Worm (Caenorhabditis elegans): ENCODE data around the gene bbs-8.
A peak's percentile ranks its signal among the peaks of the same experiment; 100 is the strongest.

Gene bbs-8

DNA sequence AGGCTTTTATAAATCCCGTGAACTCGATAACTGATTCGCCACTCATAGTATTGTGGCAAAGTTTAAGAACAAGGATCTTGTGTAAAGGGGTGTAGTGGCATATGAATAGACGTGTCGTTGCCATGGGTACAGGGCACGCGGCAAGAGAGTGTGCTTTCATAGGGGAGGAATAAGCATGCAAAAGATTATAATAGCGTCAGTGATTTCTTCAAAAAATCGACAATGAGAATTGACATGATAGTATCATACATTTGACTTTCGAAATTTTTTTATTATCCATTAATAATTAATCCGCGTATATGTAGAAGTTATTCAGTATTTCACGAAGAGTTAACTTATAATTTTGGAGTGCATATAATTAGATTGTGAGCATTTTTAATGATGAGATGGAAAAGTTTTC is at the start of gene bbs-8:
bbs-8 (minus strand) TSS at position 101 of the 400 bp plus-strand sequence.
- TF ChIP-seq fkh-8 (tag; optimal IDR thresholded peaks at IDR 0.05): peak; percentile 60
- TF ChIP-seq efl-1 (optimal IDR thresholded peaks at IDR 0.05): no peak
- peak in 1 of 2 experiments; percentile 61 for TF ChIP-seq efl-1 (GFP tag; optimal IDR thresholded peaks at IDR 0.05 in 1 of 2)
- TF ChIP-seq C16A3.4 (tag; optimal IDR thresholded peaks at IDR 0.05): no peak

DNA sequence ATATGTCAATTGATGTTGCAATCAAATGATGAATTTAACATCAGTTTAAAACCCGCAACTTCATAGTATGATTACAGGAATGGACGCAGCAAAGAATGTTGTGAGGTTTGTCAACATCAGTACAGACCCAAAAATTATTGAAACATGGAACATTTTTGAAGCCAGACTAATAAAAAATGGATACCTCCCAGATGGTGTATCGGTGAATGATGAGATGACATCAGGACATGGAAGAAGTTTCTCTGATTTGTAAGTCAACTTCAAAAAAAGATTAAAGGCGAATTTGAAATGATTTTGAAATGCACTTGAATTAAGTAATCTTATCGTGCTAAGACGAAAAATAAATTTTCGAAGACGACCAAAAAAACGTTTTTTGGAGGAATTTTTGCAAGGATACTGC is 49.0 kb upstream of the bbs-8 start:
- TF ChIP-seq lin-39 (tag; optimal IDR thresholded peaks at IDR 0.05) (no peak), efl-1 (optimal IDR thresholded peaks at IDR 0.05) (no peak), efl-1 (GFP tag; optimal IDR thresholded peaks at IDR 0.05 in 1 of 2) (peak in 1 of 2 experiments; percentile 77)

DNA sequence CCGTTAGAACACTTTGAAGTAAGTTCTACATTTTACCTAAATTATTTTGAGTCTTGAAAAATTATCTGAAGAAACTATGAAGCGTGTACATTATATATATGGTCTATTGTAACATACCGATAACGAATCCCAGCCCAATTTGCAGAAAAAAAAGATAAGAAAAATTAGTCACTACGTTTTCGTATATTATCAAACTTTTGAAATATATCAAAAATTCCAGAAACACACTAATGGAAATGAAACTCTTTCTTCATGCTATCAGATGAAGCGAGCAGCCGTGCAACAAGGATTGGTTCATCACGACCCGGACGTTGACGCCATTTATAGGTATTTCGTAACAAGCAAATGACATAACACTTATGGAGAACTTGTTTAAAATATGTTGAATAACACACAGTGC is 47.0 kb upstream of the bbs-8 start:
- peak; percentile 77 for TF ChIP-seq elt-2 (tag; optimal IDR thresholded peaks at IDR 0.05)
- no peak for TF ChIP-seq mef-2 (tag; optimal IDR thresholded peaks at IDR 0.05)
- no peak for TF ChIP-seq egl-27 (tag; optimal IDR thresholded peaks at IDR 0.05)
- TF ChIP-seq tlp-1 (tag; optimal IDR thresholded peaks at IDR 0.05): peak; percentile 50
- no peak for TF ChIP-seq grh-1 (GFP tag; IDR thresholded peaks at IDR 0.05)
- no peak for TF ChIP-seq snu-23 (GFP tag; optimal IDR thresholded peaks at IDR 0.05)

DNA sequence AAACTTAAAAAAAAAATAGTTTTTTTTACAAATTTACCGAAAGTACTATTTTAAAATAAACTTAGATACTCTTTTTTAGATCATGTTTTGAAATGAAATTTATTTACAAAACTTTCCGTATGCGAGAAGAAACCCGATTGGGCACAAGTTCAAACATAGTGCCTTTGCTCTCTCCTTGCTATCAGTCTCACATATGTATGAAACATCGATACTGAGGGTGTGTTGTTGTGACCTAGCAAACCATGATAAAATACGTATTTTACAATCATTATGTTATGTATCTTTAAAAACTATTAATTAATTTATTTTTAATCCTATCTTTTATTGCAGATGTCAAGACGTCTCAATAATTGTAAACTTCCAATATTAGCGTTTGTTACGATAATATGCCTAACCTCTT is 45.2 kb upstream of the bbs-8 start:
- TF ChIP-seq elt-2 (tag; optimal IDR thresholded peaks at IDR 0.05) (peak; percentile 32), snpc-4 (tag; optimal IDR thresholded peaks at IDR 0.05) (no peak)

DNA sequence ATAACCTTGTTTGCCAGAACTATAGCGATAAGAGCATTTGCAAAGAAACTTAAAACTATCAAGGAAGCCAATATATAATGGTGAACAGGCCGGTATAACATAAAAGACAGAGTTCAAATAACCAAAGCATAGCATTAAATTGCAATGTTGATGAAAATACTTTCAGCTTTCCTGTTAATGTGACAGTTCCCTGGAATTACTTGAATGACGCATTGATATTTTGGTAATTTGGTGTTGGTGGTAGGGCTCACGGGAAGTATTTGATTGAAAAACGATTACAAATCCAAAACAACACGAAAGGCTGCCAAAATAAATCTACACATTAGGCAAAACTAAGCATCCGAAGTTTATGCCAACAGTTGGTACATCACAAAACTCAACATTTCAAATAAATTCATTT is 44.1 kb upstream of the bbs-8 start, which contains the start of gene dmsr-16:
dmsr-16 (minus strand) TSS at position 101 of the 400 bp plus-strand sequence.
- no peak for TF ChIP-seq C34B4.2 (tag; optimal IDR thresholded peaks at IDR 0.05)
- TF ChIP-seq fkh-8 (tag; optimal IDR thresholded peaks at IDR 0.05): no peak

DNA sequence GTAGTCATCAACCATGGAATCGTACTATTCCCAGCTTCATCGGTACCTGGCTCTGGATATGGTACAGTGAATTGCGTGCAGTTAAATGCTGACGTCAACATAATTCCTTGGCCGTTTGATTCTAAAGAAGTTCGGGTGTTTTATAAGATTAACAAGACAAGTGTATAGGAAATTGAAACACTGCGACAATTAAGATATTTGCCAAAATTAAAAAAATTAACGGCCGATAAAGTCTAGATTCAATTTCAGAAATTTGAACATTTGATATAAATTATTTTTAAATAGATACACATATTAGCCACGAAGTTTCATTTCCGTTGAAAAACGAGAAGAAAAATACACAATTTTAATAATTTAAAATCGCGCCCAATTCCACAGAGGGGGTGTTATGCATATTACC is 41.5 kb upstream of the bbs-8 start, which contains the start of gene dmsr-12:
dmsr-12 (minus strand) TSS at position 101 of the 400 bp plus-strand sequence.
- no peak for TF ChIP-seq nhr-28 (tag; optimal IDR thresholded peaks at IDR 0.05)
- TF ChIP-seq lir-3 (tag; optimal IDR thresholded peaks at IDR 0.05; ENCODE audit: poor library complexity): no peak
- TF ChIP-seq isw-1 (GFP tag; IDR thresholded peaks at IDR 0.05): no peak
- TF ChIP-seq nhr-12 (tag; optimal IDR thresholded peaks at IDR 0.05): no peak
- no peak for TF ChIP-seq lin-39 (tag; optimal IDR thresholded peaks at IDR 0.05)
- TF ChIP-seq hlh-17 (GFP tag; optimal IDR thresholded peaks at IDR 0.05; ENCODE audit: borderline replicate concordance): no peak

DNA sequence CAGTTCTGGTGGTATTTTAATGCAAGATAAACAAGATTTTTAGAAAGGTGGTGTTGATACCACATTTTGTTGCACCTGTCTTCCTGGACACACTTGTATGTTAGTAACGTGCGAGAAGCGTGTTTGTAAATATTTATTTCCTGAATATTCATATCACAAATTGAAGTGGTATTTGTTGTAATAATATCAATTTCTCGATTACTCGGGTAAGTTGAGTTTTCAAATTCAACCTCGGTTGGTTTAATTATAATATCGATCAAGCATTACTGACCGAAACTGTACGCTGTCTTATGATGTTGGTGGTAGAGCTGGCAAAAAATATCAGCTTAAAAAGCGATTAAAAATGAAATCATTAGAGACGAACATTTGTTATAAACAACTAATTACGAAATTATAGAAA is 39.1 kb upstream of the bbs-8 start, which contains the start of gene dmsr-11:
dmsr-11 (minus strand) TSS at position 101 of the 400 bp plus-strand sequence.
- TF ChIP-seq grh-1 (GFP tag; IDR thresholded peaks at IDR 0.05): no peak
- TF ChIP-seq dpl-1 (GFP tag; optimal IDR thresholded peaks at IDR 0.05): no peak
- no peak for TF ChIP-seq fkh-10 (GFP tag; optimal IDR thresholded peaks at IDR 0.05)
- no peak for TF ChIP-seq xbp-1 (tag; optimal IDR thresholded peaks at IDR 0.05)
- TF ChIP-seq blmp-1 (tag; optimal IDR thresholded peaks at IDR 0.05): no peak
- TF ChIP-seq egl-27 (tag; optimal IDR thresholded peaks at IDR 0.05): no peak
- no peak for TF ChIP-seq ceh-63 (GFP tag; optimal IDR thresholded peaks at IDR 0.05)
- TF ChIP-seq C16A3.4 (tag; optimal IDR thresholded peaks at IDR 0.05): no peak
- TF ChIP-seq ets-5 (GFP tag; IDR thresholded peaks at IDR 0.05): no peak
- TF ChIP-seq lin-15B (tag; optimal IDR thresholded peaks at IDR 0.05): no peak
- no peak for TF ChIP-seq mep-1 (tag; optimal IDR thresholded peaks at IDR 0.05)
- TF ChIP-seq C34B4.2 (tag; optimal IDR thresholded peaks at IDR 0.05): no peak
- no peak for TF ChIP-seq dsc-1 (tag; optimal IDR thresholded peaks at IDR 0.05)
- TF ChIP-seq mab-9 (GFP tag; IDR thresholded peaks at IDR 0.05): no peak
- no peak for TF ChIP-seq elt-3 (tag; optimal IDR thresholded peaks at IDR 0.05)
